Worm (Caenorhabditis elegans) whole organism, L3 larva: ENCODE measurements around the gene nas-11.
A peak's percentile ranks its signal among the peaks of the same experiment; 100 is the strongest.

Experiments
- R02D3.7 ChIP-seq: fragments of 150-350 bp; optimal IDR thresholded peaks from 2 replicates; lab custom pipeline; 2014; ENCODE audit warnings: missing biosample characterization, missing genetic modification characterization
- ZK546.5 ChIP-seq: sonication (generic microtip); optimal IDR thresholded peaks from 2 replicates; lab custom pipeline; 2017; ENCODE audit warnings: missing biosample characterization, missing genetic modification characterization
- aly-2 ChIP-seq: fragments of 150-350 bp; optimal IDR thresholded peaks from 2 replicates; lab custom pipeline; 2014; ENCODE audit warnings: missing biosample characterization, missing genetic modification characterization
- ama-1 ChIP-seq: fragments of 150-350 bp; optimal IDR thresholded peaks from 2 replicates; lab custom pipeline; 2018
- ceh-16 ChIP-seq: sonication (generic microtip); optimal IDR thresholded peaks from 2 replicates; lab custom pipeline; 2017; ENCODE audit warnings: missing biosample characterization, missing genetic modification characterization
- ceh-28 ChIP-seq: fragments of 150-350 bp; optimal IDR thresholded peaks from 2 replicates; lab custom pipeline; 2014; ENCODE audit warnings: missing biosample characterization, missing genetic modification reagents, missing genetic modification characterization
- ceh-82 ChIP-seq: fragments of 150-350 bp; optimal IDR thresholded peaks from 2 replicates; lab custom pipeline; 2014; ENCODE audit warnings: missing biosample characterization, missing genetic modification characterization
- ceh-9 ChIP-seq: sonication (generic microtip); optimal IDR thresholded peaks from 2 replicates; lab custom pipeline; 2018; ENCODE audit warnings: missing biosample characterization, missing genetic modification characterization
- egl-27 ChIP-seq: sonication (generic microtip); optimal IDR thresholded peaks from 4 replicates; lab custom pipeline; 2017; ENCODE audit warnings: missing biosample characterization, missing genetic modification reagents, missing genetic modification characterization
- elt-1 ChIP-seq: fragments of 150-350 bp; optimal IDR thresholded peaks from 2 replicates; lab custom pipeline; 2014; ENCODE audit warnings: missing biosample characterization, missing genetic modification characterization
- elt-2 ChIP-seq: sonication (generic microtip); optimal IDR thresholded peaks from 2 replicates; lab custom pipeline; 2016; ENCODE audit warnings: missing genetic modification reagents, mild to moderate bottlenecking, missing genetic modification characterization, missing compliant biosample characterization
- elt-3 ChIP-seq, 3 experiments: fragments of 150-350 bp in 1 of 3; sonication (generic microtip) in 2 of 3; optimal IDR thresholded peaks; 2 replicates in 2 of 3; 4 replicates in 1 of 3; lab custom pipeline; 2014 to 2017; ENCODE audit warnings: missing biosample characterization in 3 of 3, missing genetic modification characterization in 3 of 3
- eor-1 ChIP-seq, 2 experiments: fragments of 150-350 bp; optimal IDR thresholded peaks; 2 replicates each; lab custom pipeline; 2014 to 2018; ENCODE audit warnings: missing biosample characterization in 2 of 2, missing genetic modification characterization in 2 of 2
- fkh-10 ChIP-seq: sonication (generic microtip); optimal IDR thresholded peaks from 2 replicates; lab custom pipeline; 2017; ENCODE audit warnings: missing biosample characterization, missing genetic modification reagents, missing genetic modification characterization
- fkh-2 ChIP-seq: fragments of 150-350 bp; optimal IDR thresholded peaks from 2 replicates; lab custom pipeline; 2014; ENCODE audit warnings: missing biosample characterization, missing genetic modification reagents, missing genetic modification characterization
- hmg-11 ChIP-seq: sonication (generic microtip); optimal IDR thresholded peaks from 2 replicates; lab custom pipeline; 2016; ENCODE audit warnings: missing genetic modification characterization, missing compliant biosample characterization
- jun-1 ChIP-seq: fragments of 150-350 bp; optimal IDR thresholded peaks from 2 replicates; lab custom pipeline; 2014; ENCODE audit warnings: missing biosample characterization, missing genetic modification reagents, missing genetic modification characterization
- lin-15B ChIP-seq: fragments of 150-350 bp; optimal IDR thresholded peaks from 2 replicates; lab custom pipeline; 2014; ENCODE audit warnings: missing biosample characterization, missing genetic modification characterization
- lin-39 ChIP-seq: fragments of 150-350 bp; optimal IDR thresholded peaks from 2 replicates; lab custom pipeline; 2018; ENCODE audit warnings: missing biosample characterization, missing genetic modification reagents, missing genetic modification characterization
- mdl-1 ChIP-seq: fragments of 150-350 bp; optimal IDR thresholded peaks from 2 replicates; lab custom pipeline; 2014; ENCODE audit warnings: missing biosample characterization, missing genetic modification characterization
- mml-1 ChIP-seq: fragments of 150-350 bp; sonication (generic microtip); optimal IDR thresholded peaks from 3 replicates; lab custom pipeline; 2014; ENCODE audit warnings: missing biosample characterization, missing genetic modification characterization
- nfya-1 ChIP-seq: sonication (generic microtip); optimal IDR thresholded peaks from 2 replicates; lab custom pipeline; 2017; ENCODE audit warnings: missing genetic modification characterization, mild to moderate bottlenecking, missing compliant biosample characterization, antibody characterized with exemption, moderate library complexity; ENCODE audit not compliant: insufficient read depth
- nhr-23 ChIP-seq: fragments of 150-350 bp; optimal IDR thresholded peaks from 2 replicates; lab custom pipeline; 2014; ENCODE audit warnings: missing biosample characterization, missing genetic modification reagents, missing genetic modification characterization
- nhr-25 ChIP-seq: sonication (generic microtip); optimal IDR thresholded peaks from 2 replicates; lab custom pipeline; 2017; ENCODE audit warnings: missing biosample characterization, missing genetic modification characterization
- nhr-28 ChIP-seq: fragments of 150-350 bp; optimal IDR thresholded peaks from 2 replicates; lab custom pipeline; 2014; ENCODE audit warnings: missing biosample characterization, missing genetic modification characterization
- pha-4 ChIP-seq: fragments of 150-350 bp; optimal IDR thresholded peaks from 2 replicates; lab custom pipeline; 2014; ENCODE audit warnings: missing biosample characterization, missing genetic modification reagents, missing genetic modification characterization
- pqm-1 ChIP-seq: fragments of 150-350 bp; optimal IDR thresholded peaks from 2 replicates; lab custom pipeline; 2017; ENCODE audit warnings: missing biosample characterization, missing genetic modification characterization, inconsistent platforms
- sea-2 ChIP-seq: fragments of 150-350 bp; sonication (generic microtip); optimal IDR thresholded peaks from 4 replicates; lab custom pipeline; 2014; ENCODE audit warnings: missing biosample characterization, missing genetic modification reagents, missing genetic modification characterization
- skn-1 ChIP-seq: fragments of 150-350 bp; optimal IDR thresholded peaks from 2 replicates; lab custom pipeline; 2014; ENCODE audit warnings: missing biosample characterization, missing genetic modification characterization
- tbx-2 ChIP-seq: sonication (generic microtip); optimal IDR thresholded peaks from 2 replicates; lab custom pipeline; 2016; ENCODE audit warnings: mild to moderate bottlenecking, missing genetic modification characterization, missing compliant biosample characterization
- unc-39 ChIP-seq: sonication (generic microtip); optimal IDR thresholded peaks from 4 replicates; lab custom pipeline; 2017; ENCODE audit warnings: missing biosample characterization, missing genetic modification characterization
- zag-1 ChIP-seq: fragments of 150-350 bp; optimal IDR thresholded peaks from 2 replicates; lab custom pipeline; 2014; ENCODE audit warnings: missing biosample characterization, missing genetic modification characterization
- ztf-11 ChIP-seq: fragments of 150-350 bp; optimal IDR thresholded peaks from 2 replicates; lab custom pipeline; 2014; ENCODE audit warnings: missing biosample characterization, missing genetic modification characterization
- ztf-4 ChIP-seq: fragments of 150-350 bp; optimal IDR thresholded peaks from 2 replicates; lab custom pipeline; 2014; ENCODE audit warnings: missing biosample characterization, missing genetic modification characterization

The nas-11 gene

ce11 chrX:6668911-6669310, 44.5 kb upstream of the nas-11 start, which contains the start of gene nhr-137:
Gene nhr-137, minus strand, starts transcription at chrX:6669011.
- TF ChIP-seq sea-2 (GFP tag; lab: Kevin White, UChicago) (no peak), lin-15B (tag; lab: Kevin White, UChicago) (no peak), nhr-25 (no peak), egl-27 (tag; lab: Kevin White, UChicago) (no peak), mml-1 (no peak), fkh-10 (GFP tag; lab: Kevin White, UChicago) (no peak), hmg-11 (tag; lab: Kevin White, UChicago) (no peak)

- TF ChIP-seq ceh-16 (tag; lab: Kevin White, UChicago): no peak
- peak; percentile 22 for TF ChIP-seq elt-1 (tag; lab: Kevin White, UChicago)
Observed at ce11 chrX:6669366-6669765, 44.0 kb upstream of the nas-11 start.

- TF ChIP-seq eor-1 (tag; optimal IDR thresholded peaks at IDR 0.05; lab: Kevin White, UChicago) (no peak), hmg-11 (tag; lab: Kevin White, UChicago) (no peak), mml-1 (no peak), elt-1 (tag; lab: Kevin White, UChicago) (peak; percentile 69), ceh-82 (tag; lab: Kevin White, UChicago) (no peak), fkh-10 (GFP tag; lab: Kevin White, UChicago) (no peak), R02D3.7 (tag; lab: Kevin White, UChicago) (no peak), tbx-2 (no peak), ztf-11 (tag; lab: Kevin White, UChicago) (no peak), nhr-23 (peak; percentile 27), fkh-2 (no peak), jun-1 (no peak)
Observed at ce11 chrX:6671717-6672116, 41.7 kb upstream of the nas-11 start.

ce11 chrX:6672519-6672918, 40.9 kb upstream of the nas-11 start, which contains the start of gene col-172:
Gene col-172, plus strand, starts transcription at chrX:6672819.
- no peak for TF ChIP-seq elt-2 (tag; lab: Kevin White, UChicago)
- TF ChIP-seq nhr-28 (tag; lab: Kevin White, UChicago): no peak
- TF ChIP-seq nhr-23: peak; percentile 7

ce11 chrX:6674333-6674919, 39.0 kb upstream of the nas-11 start, which contains the start of gene F38B6.4:
Gene F38B6.4, plus strand, starts transcription at chrX:6674869.
- TF ChIP-seq aly-2 (tag; lab: Kevin White, UChicago) (no peak), fkh-2 (no peak), ceh-9 (no peak), zag-1 (tag; lab: Kevin White, UChicago) (no peak), unc-39 (no peak), pqm-1 (tag; lab: Kevin White, UChicago) (peak; percentile 55), ceh-28 (tag; lab: Kevin White, UChicago) (no peak), elt-2 (tag; lab: Kevin White, UChicago) (peak; percentile 73), ZK546.5 (no peak), ztf-4 (tag; lab: Kevin White, UChicago) (no peak), ceh-82 (tag; lab: Kevin White, UChicago) (no peak), pha-4 (tag; lab: Kevin White, UChicago) (peak; percentile 4), lin-39 (tag; lab: Kevin White, UChicago) (no peak), ama-1 (lab: Kevin White, UChicago) (no peak), R02D3.7 (tag; lab: Kevin White, UChicago) (no peak), skn-1 (tag; lab: Kevin White, UChicago) (no peak), mdl-1 (tag; lab: Kevin White, UChicago) (no peak), jun-1 (no peak), nfya-1 (no peak), elt-3 (tag; optimal IDR thresholded peaks at IDR 0.05; lab: Kevin White, UChicago) (no peak)
